Worm (Caenorhabditis elegans): ENCODE results near the gene Y43F8B.15.

DNA sequence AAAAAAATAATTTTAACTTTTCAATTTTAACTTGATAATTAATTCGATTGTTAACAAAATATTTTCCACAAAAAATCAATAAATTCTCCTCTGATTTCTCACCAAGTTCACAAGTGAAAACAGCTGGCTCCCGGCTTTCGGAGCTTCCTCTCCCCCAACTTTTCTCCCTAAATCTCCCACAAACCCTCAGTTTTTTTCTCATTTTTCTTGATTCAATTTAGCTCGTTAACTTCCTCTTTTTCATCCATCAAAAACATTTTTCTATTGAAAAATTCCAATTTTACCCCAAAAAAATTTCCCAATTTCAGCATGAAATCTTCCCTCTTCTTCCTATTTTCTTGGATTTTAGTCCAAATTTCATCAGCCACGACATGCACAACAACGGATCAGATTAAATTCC lies 8.5 kb upstream of the Y43F8B.15 start, which contains the start of gene Y43F8B.11:
- TF ChIP-seq unc-86 (tag; optimal IDR thresholded peaks at IDR 0.05): no peak
- no peak for TF ChIP-seq hlh-30 (tag; optimal IDR thresholded peaks at IDR 0.05; ENCODE audit: insufficient read depth)
- TF ChIP-seq ama-1 (optimal IDR thresholded peaks at IDR 0.05): no peak
- no peak for TF ChIP-seq pha-4 (tag; optimal IDR thresholded peaks at IDR 0.05)
- TF ChIP-seq nhr-232 (tag; optimal IDR thresholded peaks at IDR 0.05): no peak
- no peak for TF ChIP-seq ceh-34 (tag; optimal IDR thresholded peaks at IDR 0.05)
- no peak for TF ChIP-seq che-1 (tag; optimal IDR thresholded peaks at IDR 0.05)
- TF ChIP-seq Y22D7AL.16 (tag; optimal IDR thresholded peaks at IDR 0.05): no peak
